Fruit fly (Drosophila melanogaster): Measurements from ENCODE around the gene Vps60.

dm6 chr3L:17631247-17631646 lies 9.8 kb upstream of the Vps60 start:
- TF ChIP-seq CG8478 (optimal IDR thresholded peaks at IDR 0.05) (no peak), CTCF (optimal IDR thresholded peaks at IDR 0.05) (no peak)

Measured in S2 (cell line).